Fruit fly (Drosophila melanogaster) whole organism, prepupa: Measurements from ENCODE around the gene mahe.

Experiments used
- CG10631 ChIP-seq: fragments of 200-800 bp; sonication (Bioruptor generic); optimal IDR thresholded peaks from 2 replicates; lab custom pipeline; 2016; ENCODE audit warnings: missing biosample characterization, missing genetic modification characterization
- CG10669 ChIP-seq: fragments of 200-800 bp; sonication (Bioruptor generic); optimal IDR thresholded peaks from 3 replicates; lab custom pipeline; 2018; ENCODE audit warnings: missing biosample characterization, mild to moderate bottlenecking, missing genetic modification characterization, moderate library complexity
- CG11762 ChIP-seq: fragments of 200-800 bp; sonication (Bioruptor generic); optimal IDR thresholded peaks from 3 replicates; lab custom pipeline; 2016; ENCODE audit warnings: missing biosample characterization, missing genetic modification characterization; ENCODE audit not compliant: insufficient read depth
- CG1621 ChIP-seq: fragments of 200-800 bp; sonication (Bioruptor generic); optimal IDR thresholded peaks from 3 replicates; lab custom pipeline; 2018; ENCODE audit warnings: missing biosample characterization, mild to moderate bottlenecking, missing genetic modification characterization
- CG16779 ChIP-seq: fragments of 200-800 bp; sonication (Bioruptor generic); optimal IDR thresholded peaks from 3 replicates; lab custom pipeline; 2017; ENCODE audit warnings: missing biosample characterization, mild to moderate bottlenecking, missing genetic modification characterization
- CG32006 ChIP-seq: fragments of 200-800 bp; sonication (Bioruptor generic); optimal IDR thresholded peaks from 3 replicates; lab custom pipeline; 2017; ENCODE audit warnings: missing biosample characterization, mild to moderate bottlenecking, missing genetic modification characterization
- CG4318 ChIP-seq: fragments of 200-800 bp; sonication (Bioruptor generic); optimal IDR thresholded peaks from 3 replicates; lab custom pipeline; 2017; ENCODE audit warnings: missing biosample characterization, mild to moderate bottlenecking, missing genetic modification characterization
- CG6163 ChIP-seq: fragments of 200-800 bp; sonication (Bioruptor generic); IDR thresholded peaks from 3 replicates; pipeline ENCODE4 v1.3.6; 2022; ENCODE audit warnings: missing biosample characterization, missing genetic modification characterization
- CG6276 ChIP-seq: fragments of 200-800 bp; sonication (Bioruptor generic); optimal IDR thresholded peaks from 2 replicates; lab custom pipeline; 2017; ENCODE audit warnings: missing biosample characterization, mild to moderate bottlenecking, missing genetic modification characterization
- CG6854 ChIP-seq: fragments of 200-800 bp; sonication (Bioruptor generic); optimal IDR thresholded peaks from 2 replicates; lab custom pipeline; 2017; ENCODE audit warnings: missing biosample characterization, mild to moderate bottlenecking, missing genetic modification characterization
- CG8319 ChIP-seq: fragments of 200-800 bp; sonication (Bioruptor generic); optimal IDR thresholded peaks from 3 replicates; lab custom pipeline; 2016; ENCODE audit warnings: missing biosample characterization, missing genetic modification characterization
- CG8632 ChIP-seq: fragments of 200-800 bp; sonication (Bioruptor generic); optimal IDR thresholded peaks from 3 replicates; lab custom pipeline; 2016; ENCODE audit warnings: missing biosample characterization, missing genetic modification characterization
- CG9139 ChIP-seq: fragments of 200-800 bp; sonication (Bioruptor generic); optimal IDR thresholded peaks from 3 replicates; lab custom pipeline; 2017; ENCODE audit warnings: missing biosample characterization, mild to moderate bottlenecking, missing genetic modification characterization
- Eip78C ChIP-seq: fragments of 200-800 bp; sonication (Bioruptor generic); peaks from one replicate; lab custom pipeline; 2016; ENCODE audit warnings: missing biosample characterization, missing genetic modification characterization
- Eip93F ChIP-seq: fragments of 200-800 bp; sonication (Bioruptor generic); optimal IDR thresholded peaks from 2 replicates; lab custom pipeline; 2016; ENCODE audit warnings: missing biosample characterization, mild to moderate bottlenecking, missing genetic modification characterization
- Ets21C ChIP-seq: fragments of 200-800 bp; sonication (Bioruptor generic); optimal IDR thresholded peaks from 3 replicates; lab custom pipeline; 2016; ENCODE audit warnings: missing biosample characterization, missing genetic modification characterization
- Ets96B ChIP-seq: fragments of 200-800 bp; optimal IDR thresholded peaks from 2 replicates; lab custom pipeline; 2019; ENCODE audit warnings: missing biosample characterization, mild to moderate bottlenecking, missing genetic modification characterization, moderate library complexity
- Hr4 ChIP-seq: fragments of 200-800 bp; sonication (Bioruptor generic); optimal IDR thresholded peaks from 3 replicates; lab custom pipeline; 2016; ENCODE audit warnings: missing biosample characterization, missing genetic modification characterization
- Met ChIP-seq: fragments of 200-800 bp; sonication (Bioruptor generic); optimal IDR thresholded peaks from 3 replicates; lab custom pipeline; 2016; ENCODE audit warnings: missing biosample characterization, missing genetic modification characterization
- Smox ChIP-seq: fragments of 200-800 bp; sonication (Bioruptor generic); optimal IDR thresholded peaks from 3 replicates; lab custom pipeline; 2016; ENCODE audit warnings: missing biosample characterization, missing genetic modification characterization
- Sox102F ChIP-seq: fragments of 200-800 bp; sonication (Bioruptor generic); optimal IDR thresholded peaks from 2 replicates; lab custom pipeline; 2016; ENCODE audit warnings: missing biosample characterization, mild to moderate bottlenecking, missing genetic modification characterization
- Sox14 ChIP-seq: fragments of 200-800 bp; sonication (Bioruptor generic); optimal IDR thresholded peaks from 3 replicates; lab custom pipeline; 2016; ENCODE audit warnings: missing biosample characterization, missing genetic modification characterization
- Sox15 ChIP-seq: fragments of 200-800 bp; sonication (Bioruptor generic); optimal IDR thresholded peaks from 3 replicates; lab custom pipeline; 2016; ENCODE audit warnings: missing biosample characterization, missing genetic modification characterization
- achi ChIP-seq: fragments of 200-800 bp; sonication (Bioruptor generic); optimal IDR thresholded peaks from 3 replicates; lab custom pipeline; 2016; ENCODE audit warnings: missing biosample characterization, missing genetic modification characterization
- acj6 ChIP-seq: fragments of 200-800 bp; sonication (Bioruptor generic); optimal IDR thresholded peaks from 3 replicates; lab custom pipeline; 2016; ENCODE audit warnings: missing biosample characterization, missing genetic modification characterization
- dac ChIP-seq: fragments of 200-800 bp; sonication (Bioruptor generic); optimal IDR thresholded peaks from 2 replicates; lab custom pipeline; 2017; ENCODE audit warnings: missing biosample characterization, mild to moderate bottlenecking, missing genetic modification characterization
- dsx ChIP-seq: fragments of 200-800 bp; optimal IDR thresholded peaks from 3 replicates; lab custom pipeline; 2019; ENCODE audit warnings: missing biosample characterization, mild to moderate bottlenecking, missing genetic modification characterization, moderate library complexity; ENCODE audit not compliant: poor library complexity, severe bottlenecking
- esn ChIP-seq: fragments of 200-800 bp; sonication (Bioruptor generic); optimal IDR thresholded peaks from 2 replicates; lab custom pipeline; 2016; ENCODE audit warnings: missing biosample characterization, mild to moderate bottlenecking, missing genetic modification characterization, moderate library complexity
- fkh ChIP-seq: fragments of 200-800 bp; sonication (Bioruptor generic); optimal IDR thresholded peaks from 3 replicates; lab custom pipeline; 2017; ENCODE audit warnings: missing biosample characterization, mild to moderate bottlenecking, missing genetic modification characterization, moderate library complexity
- pdm3 ChIP-seq: fragments of 200-800 bp; sonication (Bioruptor generic); optimal IDR thresholded peaks from 3 replicates; lab custom pipeline; 2016; ENCODE audit warnings: missing biosample characterization, missing genetic modification characterization
- spab ChIP-seq: fragments of 200-800 bp; sonication (Bioruptor generic); optimal IDR thresholded peaks from 2 replicates; lab custom pipeline; 2017; ENCODE audit warnings: missing biosample characterization, mild to moderate bottlenecking, missing genetic modification characterization, missing genetic modification reagents
- ss ChIP-seq, 2 experiments: fragments of 200-800 bp; sonication (Bioruptor generic); optimal IDR thresholded peaks; 2 replicates in 1 of 2; 3 replicates in 1 of 2; lab custom pipeline; 2017 to 2018; ENCODE audit warnings: mild to moderate bottlenecking in 2 of 2, missing biosample characterization in 2 of 2, missing genetic modification characterization in 2 of 2, moderate library complexity in 1 of 2
- svp ChIP-seq: fragments of 200-800 bp; sonication (Bioruptor generic); peaks from one replicate; lab custom pipeline; 2016; ENCODE audit warnings: missing biosample characterization, missing genetic modification characterization
- topi ChIP-seq: fragments of 200-800 bp; sonication (Bioruptor generic); optimal IDR thresholded peaks from 3 replicates; lab custom pipeline; 2016; ENCODE audit warnings: missing biosample characterization, missing genetic modification characterization
- vri ChIP-seq: fragments of 200-800 bp; sonication (Bioruptor generic); optimal IDR thresholded peaks from 3 replicates; lab custom pipeline; 2016; ENCODE audit warnings: missing biosample characterization, mild to moderate bottlenecking, missing genetic modification characterization

The mahe gene

dm6 chrX:7920081-7920688 is 11.0 kb downstream of the mahe start, which contains the start of the genes hdm and Ykt6 (continued):
- no peak for TF ChIP-seq CG6276
- TF ChIP-seq Ets96B: peak; percentile 62
- TF ChIP-seq CG16779 (tag; lab: Kevin White, UChicago): no peak
- no peak for TF ChIP-seq CG10669 (GFP tag; lab: Kevin White, UChicago)
- TF ChIP-seq CG8632 (GFP tag; lab: Kevin White, UChicago): no peak
- no peak for TF ChIP-seq CG9139 (GFP tag; lab: Kevin White, UChicago)
- no peak for TF ChIP-seq spab (GFP tag; lab: Kevin White, UChicago)
- TF ChIP-seq CG8319 (GFP tag; lab: Kevin White, UChicago): peak; percentile 45
- peak; percentile 65 for TF ChIP-seq Ets21C (GFP tag; lab: Kevin White, UChicago)
- TF ChIP-seq Smox (GFP tag; lab: Kevin White, UChicago): no peak
- TF ChIP-seq Sox14 (GFP tag; lab: Kevin White, UChicago): peak; percentile 73
- TF ChIP-seq CG10631 (GFP tag; lab: Kevin White, UChicago): peak; percentile 81
- no peak for TF ChIP-seq CG32006 (GFP tag; lab: Kevin White, UChicago)
- no peak for TF ChIP-seq CG6854 (GFP tag; lab: Kevin White, UChicago)
- no peak for TF ChIP-seq vri (GFP tag; lab: Kevin White, UChicago)
- TF ChIP-seq fkh (GFP tag; lab: Kevin White, UChicago): peak; percentile 77
- TF ChIP-seq Met (GFP tag; lab: Kevin White, UChicago): no peak
- TF ChIP-seq CG11762 (GFP tag; lab: Kevin White, UChicago): peak; percentile 35
- TF ChIP-seq CG4318 (GFP tag; lab: Kevin White, UChicago): no peak

DNA sequence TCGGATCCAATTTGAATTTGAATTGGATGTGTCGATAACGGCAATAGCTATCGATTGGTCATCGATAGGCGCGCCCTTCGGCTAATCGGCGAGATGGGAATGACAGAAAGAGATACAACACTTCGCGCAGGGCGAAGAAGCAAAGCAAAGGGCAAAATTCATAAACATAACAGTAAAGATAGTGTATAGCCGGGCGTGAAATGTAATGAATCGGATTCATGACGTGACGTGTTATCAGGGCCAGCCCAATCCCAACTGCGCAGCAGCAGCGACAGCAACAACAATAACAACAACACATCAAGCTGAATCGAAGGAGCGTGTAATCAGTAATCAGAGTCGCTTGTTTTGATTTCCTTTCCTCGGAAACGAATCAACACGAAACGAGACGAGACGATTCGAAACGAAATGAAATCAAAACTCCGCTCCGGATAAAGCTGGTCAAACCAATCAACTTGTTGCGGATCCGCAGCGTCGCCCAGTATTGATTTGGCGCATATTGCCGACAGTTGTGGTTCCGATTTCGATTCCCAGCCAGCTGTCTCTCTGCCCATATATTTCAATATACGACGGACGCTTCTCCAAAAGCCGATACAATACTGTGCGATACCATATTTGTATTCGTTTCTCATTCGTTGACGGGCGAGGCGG is 19.1 kb downstream of the mahe start, which contains the start of gene snz:
snz (plus strand) TSS at position 107 of the 648 bp plus-strand sequence.
- TF ChIP-seq Eip93F (no peak), CG9139 (GFP tag; lab: Kevin White, UChicago) (peak; percentile 20), achi (peak; percentile 28), esn (peak; percentile 10), acj6 (no peak), pdm3 (no peak), Hr4 (GFP tag; lab: Kevin White, UChicago) (no peak), dac (GFP tag; lab: Kevin White, UChicago) (no peak), ss (GFP tag; optimal IDR thresholded peaks at IDR 0.05; lab: Kevin White, UChicago) (peak in 1 of 2 experiments; percentile 17), dsx (GFP tag; lab: Kevin White, UChicago) (no peak), Eip78C (GFP tag; lab: Kevin White, UChicago) (peak; percentile 30), CG6163 (GFP tag; lab: Robert Waterston, UW) (no peak), CG8319 (GFP tag; lab: Kevin White, UChicago) (no peak), svp (GFP tag; lab: Kevin White, UChicago) (peak; percentile 61), topi (GFP tag; lab: Kevin White, UChicago) (no peak), vri (GFP tag; lab: Kevin White, UChicago) (peak; percentile 0), CG1621 (tag; lab: Kevin White, UChicago) (no peak), Sox102F (no peak), CG10631 (GFP tag; lab: Kevin White, UChicago) (no peak), spab (GFP tag; lab: Kevin White, UChicago) (no peak), fkh (GFP tag; lab: Kevin White, UChicago) (no peak)

DNA sequence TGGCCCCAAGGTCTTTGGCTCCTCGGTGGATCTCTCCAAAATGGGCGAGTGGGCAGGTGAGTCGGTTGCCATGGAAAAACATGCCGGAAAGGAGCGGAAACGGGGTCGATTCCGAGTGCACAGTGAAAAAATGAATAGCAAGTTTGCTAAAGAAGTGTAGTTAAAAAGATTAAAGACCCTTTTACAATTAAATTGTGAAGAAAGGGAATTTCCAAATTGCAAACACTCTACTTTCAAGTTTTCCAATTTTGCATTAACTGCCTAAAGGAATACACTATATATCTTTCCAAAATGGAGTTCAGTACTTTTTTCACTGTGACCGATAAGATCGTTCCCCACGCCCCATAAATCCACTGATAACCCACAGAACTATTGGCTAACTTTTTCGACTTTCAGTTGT is 21.7 kb downstream of the mahe start:
- TF ChIP-seq Eip78C (GFP tag; lab: Kevin White, UChicago) (peak; percentile 23), Sox15 (no peak)
